Fruit fly (Drosophila melanogaster) whole organism, embryonic: ENCODE results near the gene Hip14.

ENCODE experiments used
- CG10321 ChIP-seq: fragments of 200-800 bp; sonication (Bioruptor generic); IDR thresholded peaks from 2 replicates; pipeline ENCODE4 v1.3.6; 2022; ENCODE audit warnings: missing biosample characterization, missing genetic modification characterization
- CG12071 ChIP-seq: fragments of 200-800 bp; sonication (Bioruptor generic); optimal IDR thresholded peaks from 3 replicates; lab custom pipeline; 2018; ENCODE audit warnings: missing biosample characterization, mild to moderate bottlenecking, missing genetic modification characterization
- CG12659 ChIP-seq: fragments of 200-800 bp; sonication (Bioruptor generic); optimal IDR thresholded peaks from 3 replicates; lab custom pipeline; 2017; ENCODE audit warnings: mild to moderate bottlenecking, missing biosample characterization, missing genetic modification reagents, missing genetic modification characterization
- CG12769 ChIP-seq: fragments of 200-800 bp; sonication (Bioruptor generic); optimal IDR thresholded peaks from 2 replicates; lab custom pipeline; 2019; ENCODE audit warnings: missing biosample characterization, mild to moderate bottlenecking, missing genetic modification characterization, moderate library complexity
- CG13624 ChIP-seq: fragments of 200-800 bp; sonication (Bioruptor generic); optimal IDR thresholded peaks from 2 replicates; lab custom pipeline; 2016; ENCODE audit warnings: missing biosample characterization, missing genetic modification characterization
- CG1647 ChIP-seq: fragments of 200-800 bp; sonication (Bioruptor generic); optimal IDR thresholded peaks from 3 replicates; lab custom pipeline; 2016; ENCODE audit warnings: missing biosample characterization, missing genetic modification characterization
- CG16815 ChIP-seq: fragments of 200-800 bp; sonication (Bioruptor generic); optimal IDR thresholded peaks from 3 replicates; lab custom pipeline; 2017; ENCODE audit warnings: missing biosample characterization, mild to moderate bottlenecking, missing genetic modification characterization
- CG17568 ChIP-seq: fragments of 200-800 bp; sonication (Bioruptor generic); optimal IDR thresholded peaks from 2 replicates; lab custom pipeline; 2018; ENCODE audit warnings: missing biosample characterization, mild to moderate bottlenecking, missing genetic modification characterization, moderate library complexity
- CG30020 ChIP-seq: fragments of 200-800 bp; optimal IDR thresholded peaks from 2 replicates; lab custom pipeline; 2019; ENCODE audit warnings: missing biosample characterization, mild to moderate bottlenecking, missing genetic modification characterization, moderate library complexity
- CG3163 ChIP-seq: fragments of 200-800 bp; sonication (Bioruptor generic); optimal IDR thresholded peaks from 3 replicates; lab custom pipeline; 2016; ENCODE audit warnings: missing biosample characterization, missing genetic modification characterization
- CG6791 ChIP-seq: fragments of 200-800 bp; sonication (Bioruptor generic); IDR thresholded peaks from 3 replicates; pipeline ENCODE4 v1.3.6; 2022; ENCODE audit warnings: missing biosample characterization, missing genetic modification characterization; ENCODE audit not compliant: partially characterized antibody
- CG6854 ChIP-seq: fragments of 200-800 bp; sonication (Bioruptor generic); optimal IDR thresholded peaks from 3 replicates; lab custom pipeline; 2017; ENCODE audit warnings: missing biosample characterization, mild to moderate bottlenecking, missing genetic modification characterization
- CG7271 ChIP-seq: fragments of 200-800 bp; sonication (Bioruptor generic); optimal IDR thresholded peaks from 2 replicates; lab custom pipeline; 2018; ENCODE audit warnings: missing biosample characterization, mild to moderate bottlenecking, missing genetic modification characterization, moderate library complexity
- CG8290 ChIP-seq, 3 experiments: fragments of 200-800 bp; sonication (Bioruptor generic); optimal IDR thresholded peaks; 2 replicates each; lab custom pipeline; 2016 to 2019; ENCODE audit warnings: missing biosample characterization in 3 of 3, missing genetic modification characterization in 3 of 3, mild to moderate bottlenecking in 2 of 3, moderate library complexity in 1 of 3
- CG9797 ChIP-seq: fragments of 200-800 bp; sonication (Bioruptor generic); optimal IDR thresholded peaks from 3 replicates; lab custom pipeline; 2018; ENCODE audit warnings: missing biosample characterization, mild to moderate bottlenecking, missing genetic modification characterization
- HLH3B ChIP-seq: fragments of 200-800 bp; sonication (Bioruptor generic); IDR thresholded peaks from 2 replicates; pipeline ENCODE4 v1.3.6; 2022; ENCODE audit warnings: missing biosample characterization, missing genetic modification characterization
- Hr39 ChIP-seq: fragments of >200 bp; optimal IDR thresholded peaks from 2 replicates; lab custom pipeline; 2017
- Mrtf ChIP-seq: fragments of 200-800 bp; sonication (Bioruptor generic); IDR thresholded peaks from 3 replicates; pipeline ENCODE4 v1.3.6; 2022; ENCODE audit warnings: missing biosample characterization, missing genetic modification characterization
- Sox102F ChIP-seq: fragments of 200-800 bp; sonication (Bioruptor generic); optimal IDR thresholded peaks from 2 replicates; lab custom pipeline; 2018; ENCODE audit warnings: missing biosample characterization, mild to moderate bottlenecking, missing genetic modification characterization, moderate library complexity
- TFAM ChIP-seq: fragments of 200-800 bp; sonication (Bioruptor generic); optimal IDR thresholded peaks from 2 replicates; lab custom pipeline; 2017; ENCODE audit warnings: missing biosample characterization, missing genetic modification characterization, inconsistent platforms
- ap ChIP-seq: fragments of 200-800 bp; sonication (Bioruptor generic); IDR thresholded peaks from 2 replicates; pipeline ENCODE4 v1.3.6; 2022; ENCODE audit warnings: missing biosample characterization, missing genetic modification characterization
- az2 ChIP-seq: fragments of 200-800 bp; sonication (Bioruptor generic); optimal IDR thresholded peaks from 3 replicates; lab custom pipeline; 2016; ENCODE audit warnings: missing biosample characterization, missing genetic modification characterization
- bbx ChIP-seq: fragments of 200-800 bp; sonication (Bioruptor generic); IDR thresholded peaks from 2 replicates; pipeline ENCODE4 v1.3.6; 2022; ENCODE audit warnings: missing biosample characterization, missing genetic modification characterization; ENCODE audit not compliant: partially characterized antibody
- bowl ChIP-seq: fragments of 200-800 bp; sonication (Bioruptor generic); IDR thresholded peaks from 2 replicates; pipeline ENCODE4 v1.3.6; 2022; ENCODE audit warnings: missing biosample characterization, missing genetic modification characterization
- br ChIP-seq: fragments of >200 bp; optimal IDR thresholded peaks from 2 replicates; lab custom pipeline; 2017
- bsh ChIP-seq, 2 experiments: fragments of 200-800 bp; sonication (Bioruptor generic); optimal IDR thresholded peaks; 2 replicates each; lab custom pipeline; 2017 to 2018; ENCODE audit warnings: mild to moderate bottlenecking in 2 of 2, missing biosample characterization in 2 of 2, missing genetic modification characterization in 2 of 2, moderate library complexity in 1 of 2
- corto ChIP-seq: fragments of 200-800 bp; sonication (Bioruptor generic); optimal IDR thresholded peaks from 2 replicates; lab custom pipeline; 2016; ENCODE audit warnings: missing biosample characterization, mild to moderate bottlenecking, missing genetic modification characterization, moderate library complexity
- dati ChIP-seq: fragments of 200-800 bp; sonication (Bioruptor generic); IDR thresholded peaks from 2 replicates; pipeline ENCODE4 v1.3.6; 2022; ENCODE audit warnings: missing biosample characterization, missing genetic modification characterization
- disco-r ChIP-seq: fragments of 200-800 bp; sonication (Bioruptor generic); optimal IDR thresholded peaks from 2 replicates; lab custom pipeline; 2016; ENCODE audit warnings: missing biosample characterization, missing genetic modification characterization
- dmrt11E ChIP-seq: fragments of 200-800 bp; sonication (Bioruptor generic); optimal IDR thresholded peaks from 3 replicates; lab custom pipeline; 2018; ENCODE audit warnings: missing biosample characterization, mild to moderate bottlenecking, missing genetic modification characterization, moderate library complexity
- emc ChIP-seq: fragments of 200-800 bp; sonication (Bioruptor generic); optimal IDR thresholded peaks from 2 replicates; lab custom pipeline; 2016; ENCODE audit warnings: missing biosample characterization, missing genetic modification characterization
- esg ChIP-seq: fragments of 200-800 bp; sonication (Bioruptor generic); conservative IDR thresholded peaks from 2 replicates; pipeline ENCODE4 v1.3.6; 2022; ENCODE audit warnings: missing biosample characterization, missing genetic modification characterization
- fd102C ChIP-seq: fragments of 200-800 bp; sonication (Bioruptor generic); optimal IDR thresholded peaks from 2 replicates; lab custom pipeline; 2018; ENCODE audit warnings: missing biosample characterization, mild to moderate bottlenecking, missing genetic modification characterization, moderate library complexity
- fru ChIP-seq: fragments of >200 bp; optimal IDR thresholded peaks from 2 replicates; lab custom pipeline; 2017
- ftz-f1 ChIP-seq: fragments of 200-800 bp; sonication (Bioruptor generic); optimal IDR thresholded peaks from 2 replicates; lab custom pipeline; 2016; ENCODE audit warnings: missing biosample characterization, missing genetic modification characterization
- grn ChIP-seq: fragments of 200-800 bp; sonication (Bioruptor generic); optimal IDR thresholded peaks from 3 replicates; lab custom pipeline; 2017; ENCODE audit warnings: missing biosample characterization, missing genetic modification characterization
- jigr1 ChIP-seq: fragments of 200-800 bp; sonication (Bioruptor generic); IDR thresholded peaks from 3 replicates; pipeline ENCODE4 v1.3.6; 2022; ENCODE audit warnings: missing biosample characterization, missing genetic modification characterization
- lilli ChIP-seq: fragments of 200-800 bp; sonication (Bioruptor generic); optimal IDR thresholded peaks from 3 replicates; lab custom pipeline; 2016; ENCODE audit warnings: missing biosample characterization, missing genetic modification characterization
- lmd ChIP-seq: fragments of 200-800 bp; sonication (Bioruptor generic); IDR thresholded peaks from 2 replicates; pipeline ENCODE4 v1.3.6; 2022; ENCODE audit warnings: missing biosample characterization, missing genetic modification characterization
- nau ChIP-seq: fragments of 200-800 bp; sonication (Bioruptor generic); optimal IDR thresholded peaks from 3 replicates; lab custom pipeline; 2017; ENCODE audit warnings: missing biosample characterization, mild to moderate bottlenecking, missing genetic modification characterization, missing genetic modification reagents
- org-1 ChIP-seq: fragments of 200-800 bp; sonication (Bioruptor generic); optimal IDR thresholded peaks from 2 replicates; lab custom pipeline; 2017; ENCODE audit warnings: missing biosample characterization, missing genetic modification characterization
- p53 ChIP-seq: fragments of 200-800 bp; sonication (Bioruptor generic); optimal IDR thresholded peaks from 2 replicates; lab custom pipeline; 2016; ENCODE audit warnings: missing biosample characterization, missing genetic modification characterization
- pzg ChIP-seq: fragments of 200-800 bp; sonication (Bioruptor generic); optimal IDR thresholded peaks from 3 replicates; lab custom pipeline; 2018; ENCODE audit warnings: missing biosample characterization, mild to moderate bottlenecking, missing genetic modification characterization, moderate library complexity
- sd ChIP-seq: fragments of 200-800 bp; sonication (Bioruptor generic); optimal IDR thresholded peaks from 3 replicates; lab custom pipeline; 2018; ENCODE audit warnings: missing biosample characterization, mild to moderate bottlenecking, missing genetic modification characterization, moderate library complexity
- sqz ChIP-seq: fragments of 200-800 bp; sonication (Bioruptor generic); optimal IDR thresholded peaks from 3 replicates; lab custom pipeline; 2018; ENCODE audit warnings: missing biosample characterization, mild to moderate bottlenecking, missing genetic modification characterization
- stc ChIP-seq: fragments of 200-800 bp; sonication (Bioruptor generic); IDR thresholded peaks from 2 replicates; pipeline ENCODE4 v1.3.6; 2022; ENCODE audit warnings: missing biosample characterization, missing genetic modification characterization
- tgo ChIP-seq: fragments of 200-800 bp; sonication (Bioruptor generic); IDR thresholded peaks from 3 replicates; pipeline ENCODE4 v1.3.6; 2022; ENCODE audit warnings: missing biosample characterization, missing genetic modification characterization
- trem ChIP-seq: fragments of 200-800 bp; optimal IDR thresholded peaks from 3 replicates; lab custom pipeline; 2019; ENCODE audit warnings: missing biosample characterization, mild to moderate bottlenecking, missing genetic modification characterization, moderate library complexity
- usp ChIP-seq: fragments of >200 bp; optimal IDR thresholded peaks from 2 replicates; lab custom pipeline; 2017; ENCODE audit warnings: missing biosample characterization, missing genetic modification characterization

The Hip14 gene

DNA sequence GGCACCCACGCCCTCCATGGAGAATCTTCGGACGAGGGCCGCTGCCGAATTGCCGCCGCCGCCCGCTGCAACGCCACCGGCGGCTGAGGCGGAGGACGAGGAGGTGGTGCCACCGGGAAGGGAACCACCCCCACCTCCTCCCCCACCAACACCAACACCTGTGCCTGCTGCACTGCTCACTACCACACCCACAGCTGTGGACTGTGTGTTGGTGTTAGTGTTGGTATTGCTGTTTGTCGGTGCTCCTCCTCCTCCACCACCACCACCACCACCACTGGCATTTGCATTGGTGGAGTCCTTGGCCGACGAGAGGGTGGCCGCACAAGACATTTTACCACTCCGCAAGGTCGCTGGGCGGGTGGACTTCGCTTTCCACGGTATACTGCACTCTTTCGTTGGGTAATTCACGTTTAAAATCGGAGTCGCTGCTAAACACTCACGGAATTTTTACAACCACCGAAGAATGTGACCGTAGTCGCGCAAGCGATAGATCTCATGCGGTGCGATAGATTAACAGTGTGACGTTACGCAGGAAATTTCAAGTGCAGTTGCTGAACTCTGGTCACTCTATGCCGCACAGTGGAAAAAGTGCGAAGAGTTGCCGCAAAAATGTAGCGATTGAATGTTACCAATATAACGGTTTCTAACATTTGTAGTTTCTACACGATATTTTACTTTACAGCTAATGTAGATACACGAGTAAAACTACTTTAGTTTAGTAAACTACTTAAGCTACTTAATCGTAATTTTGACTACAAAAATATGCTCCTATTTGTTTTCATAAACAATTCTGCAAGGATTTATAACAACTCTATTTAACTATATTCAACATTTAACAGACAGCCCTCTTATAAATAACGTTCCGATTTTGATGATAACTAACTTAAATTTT lies 23.5 kb downstream of the Hip14 start, which contains the start of gene mib1:
mib1 (minus strand) TSS at position 494 of the 892 bp plus-strand sequence.
- TF ChIP-seq CG3163 (peak; percentile 41), esg (GFP tag; lab: Robert Waterston, UW) (no peak), CG12071 (GFP tag; lab: Kevin White, UChicago) (peak; percentile 39), fd102C (no peak), usp (GFP tag; lab: Kevin White, UChicago) (no peak), trem (peak; percentile 89), br (lab: Kevin White, UChicago) (no peak), bowl (no peak), az2 (GFP tag; lab: Kevin White, UChicago) (peak; percentile 15), ap (GFP tag; lab: Robert Waterston, UW) (no peak), pzg (GFP tag; lab: Kevin White, UChicago) (peak; percentile 99), TFAM (GFP tag; lab: Kevin White, UChicago) (no peak), p53 (GFP tag; lab: Kevin White, UChicago) (no peak), CG7271 (tag; lab: Kevin White, UChicago) (no peak), stc (GFP tag; lab: Robert Waterston, UW) (0 out of 2 replicates have a peak, but pooled peaks have one; percentile 25), CG13624 (GFP tag; lab: Kevin White, UChicago) (peak; percentile 50), fru (lab: Kevin White, UChicago) (no peak), sqz (no peak), bsh (GFP tag; optimal IDR thresholded peaks at IDR 0.05; lab: Kevin White, UChicago) (no peak), CG16815 (GFP tag; lab: Kevin White, UChicago) (no peak), HLH3B (no peak), bbx (GFP tag; lab: Robert Waterston, UW) (peak; percentile 95), CG17568 (no peak), corto (GFP tag; lab: Kevin White, UChicago) (no peak), Hr39 (lab: Kevin White, UChicago) (peak; percentile 65), tgo (no peak), nau (no peak), CG6854 (no peak), disco-r (GFP tag; lab: Kevin White, UChicago) (peak; percentile 12), grn (GFP tag; lab: Kevin White, UChicago) (no peak), Sox102F (no peak), lmd (GFP tag; lab: Robert Waterston, UW) (peak; percentile 39; the same call in 1 of the 2 replicates), CG12659 (GFP tag; lab: Kevin White, UChicago) (peak; percentile 88), sd (tag; lab: Kevin White, UChicago) (peak; percentile 99), Mrtf (GFP tag; lab: Robert Waterston, UW) (no peak), dati (GFP tag; lab: Robert Waterston, UW) (no peak), CG10321 (GFP tag; lab: Robert Waterston, UW) (no peak), ftz-f1 (peak; percentile 64), dmrt11E (tag; lab: Kevin White, UChicago) (peak; percentile 1), lilli (GFP tag; lab: Kevin White, UChicago) (no peak), CG1647 (no peak), CG12769 (tag; lab: Kevin White, UChicago) (peak; percentile 76), CG6791 (GFP tag; lab: Robert Waterston, UW) (peak; percentile 93), CG30020 (tag; lab: Kevin White, UChicago) (peak; percentile 38), CG8290 (GFP tag; optimal IDR thresholded peaks at IDR 0.05; lab: Kevin White, UChicago) (peak; percentile 34), CG8290 (tag; optimal IDR thresholded peaks at IDR 0.05; lab: Kevin White, UChicago) (peak in 1 of 2 experiments; percentile 92), CG9797 (peak; percentile 99), jigr1 (GFP tag; lab: Robert Waterston, UW) (no peak), org-1 (GFP tag; lab: Kevin White, UChicago) (no peak), emc (GFP tag; lab: Kevin White, UChicago) (peak; percentile 26)
